Fruit fly (Drosophila melanogaster): ENCODE measurements around the gene MESR3.
A peak's percentile ranks its signal among the peaks of the same experiment; 100 is the strongest.

Gene MESR3

dm6 chr2L:18688646-18689296, 71.7 kb downstream of the MESR3 start, which contains the start of gene msl-1:
TSS of gene msl-1 (minus strand) at chr2L:18688800.
- no peak for TF ChIP-seq noc (tag; optimal IDR thresholded peaks at IDR 0.05)

- TF ChIP-seq noc (tag; optimal IDR thresholded peaks at IDR 0.05) = no peak
Measured at dm6 chr2L:18689376-18689775, 72.3 kb downstream of the MESR3 start, which contains the start of gene CG10336. TSS of gene CG10336 (plus strand) at chr2L:18689528.

DNA sequence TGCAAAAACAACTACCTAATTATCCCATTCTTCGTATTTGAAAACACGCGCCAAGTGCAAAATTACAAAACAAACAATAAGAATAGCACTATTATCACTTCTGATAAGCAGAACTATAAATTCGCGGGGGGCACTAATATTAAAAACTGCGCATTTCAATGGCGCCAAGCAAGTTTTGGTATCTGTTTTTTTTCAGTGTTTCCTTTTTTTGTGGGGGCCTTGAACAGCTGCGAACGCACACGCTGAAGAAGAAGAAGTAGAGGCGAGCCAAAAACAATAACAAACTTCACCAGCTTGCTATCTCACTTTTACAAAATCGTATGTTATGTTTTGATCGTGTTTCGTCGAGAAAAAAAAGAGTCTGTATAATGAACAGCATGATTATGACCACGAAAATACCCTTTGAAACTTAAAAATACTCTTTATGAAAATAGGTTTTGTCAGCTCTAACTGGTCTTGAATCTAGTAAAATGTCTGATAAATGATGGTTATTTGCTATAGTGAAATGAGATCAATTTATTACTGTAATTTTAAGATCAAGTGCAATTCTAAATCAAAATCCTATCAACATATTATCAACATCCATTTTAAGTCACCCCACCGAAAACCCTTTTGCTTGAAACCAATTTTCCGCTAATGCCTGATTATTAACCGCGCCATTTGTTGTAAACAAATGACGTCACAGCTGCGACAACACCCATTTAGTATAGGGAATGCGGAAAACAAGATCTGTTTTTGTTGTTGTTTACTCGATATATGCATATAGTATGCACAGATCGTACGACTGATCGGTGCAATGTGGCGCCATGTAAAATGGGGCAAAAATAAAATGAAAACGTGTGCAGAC, 77.0 kb downstream of the MESR3 start:
- peak; percentile 77 for TF ChIP-seq noc (tag; optimal IDR thresholded peaks at IDR 0.05)

DNA sequence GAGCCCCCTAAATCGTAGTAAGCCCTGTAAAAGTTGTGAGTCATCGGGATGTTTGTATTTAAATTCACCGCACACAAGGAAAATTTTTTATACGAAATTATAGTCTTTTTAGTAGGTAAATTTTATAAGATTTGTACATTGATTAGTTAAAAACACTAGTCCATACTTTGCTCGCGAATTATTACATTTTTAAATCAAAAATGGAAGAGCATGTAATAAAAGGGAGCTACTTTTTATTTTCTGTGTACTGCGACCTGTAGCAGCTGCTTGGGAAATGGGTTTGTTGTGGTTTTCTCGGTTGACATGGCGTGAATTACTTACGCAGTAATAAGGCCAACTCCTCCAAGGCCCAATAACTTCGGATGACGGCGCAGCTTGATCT, 77.7 kb downstream of the MESR3 start:
- TF ChIP-seq noc (tag; optimal IDR thresholded peaks at IDR 0.05) = no peak

DNA sequence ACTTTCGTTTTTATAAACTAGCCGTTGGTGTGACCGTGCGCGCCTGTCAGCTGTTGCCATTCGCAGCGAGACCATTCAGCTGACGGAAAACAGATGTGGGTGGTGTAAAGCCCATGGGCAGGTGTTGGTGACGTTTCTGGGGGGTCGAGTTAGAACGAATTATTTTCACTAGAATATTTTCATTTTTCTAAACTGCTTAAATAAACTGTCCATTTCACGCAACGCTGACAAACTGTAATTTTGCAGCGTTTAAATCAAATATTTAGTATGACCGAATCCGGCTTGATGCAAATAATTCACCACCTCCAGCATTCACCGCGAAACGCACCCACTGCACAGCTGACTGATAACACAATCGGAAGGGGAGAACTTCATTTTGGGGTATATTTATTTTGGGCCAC, 78.3 kb downstream of the MESR3 start, which contains the start of the genes CG10383 and CG10338:
TSS of gene CG10383 (minus strand) at position 199 of the 401 bp plus-strand sequence.
TSS of gene CG10338 (plus strand) at position 261 of the 401 bp plus-strand sequence.
- peak; percentile 87 for TF ChIP-seq noc (tag; optimal IDR thresholded peaks at IDR 0.05)

DNA sequence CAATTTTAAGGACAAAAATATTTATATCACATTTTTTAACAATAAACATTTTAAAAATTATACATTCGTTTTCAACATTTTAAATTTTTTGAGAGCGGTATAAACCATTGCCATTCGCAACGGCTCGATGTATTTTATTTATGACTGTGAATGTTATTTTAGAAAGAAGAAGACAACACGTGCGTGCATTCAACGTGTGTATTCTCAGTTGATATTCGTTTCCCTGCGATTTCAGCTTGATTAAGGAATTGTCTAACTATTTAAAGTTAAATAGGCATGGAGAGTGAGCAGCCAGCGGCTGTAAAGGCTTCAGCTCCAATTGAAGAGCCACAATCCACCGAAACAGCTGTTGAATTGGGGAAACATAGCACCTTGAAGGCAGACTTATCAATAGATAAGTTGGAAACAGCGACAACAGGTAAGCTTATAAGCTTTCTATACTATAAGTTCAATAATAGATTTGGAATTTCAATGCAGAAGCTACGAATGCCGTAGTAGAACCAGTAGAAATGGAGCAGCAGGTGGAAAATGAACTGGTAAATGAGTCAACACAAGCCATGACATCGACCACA, 81.6 kb downstream of the MESR3 start, which contains the start of gene CG10341:
TSS of gene CG10341 (plus strand) at position 156 of the 572 bp plus-strand sequence.
- TF ChIP-seq noc (tag; optimal IDR thresholded peaks at IDR 0.05) = no peak

DNA sequence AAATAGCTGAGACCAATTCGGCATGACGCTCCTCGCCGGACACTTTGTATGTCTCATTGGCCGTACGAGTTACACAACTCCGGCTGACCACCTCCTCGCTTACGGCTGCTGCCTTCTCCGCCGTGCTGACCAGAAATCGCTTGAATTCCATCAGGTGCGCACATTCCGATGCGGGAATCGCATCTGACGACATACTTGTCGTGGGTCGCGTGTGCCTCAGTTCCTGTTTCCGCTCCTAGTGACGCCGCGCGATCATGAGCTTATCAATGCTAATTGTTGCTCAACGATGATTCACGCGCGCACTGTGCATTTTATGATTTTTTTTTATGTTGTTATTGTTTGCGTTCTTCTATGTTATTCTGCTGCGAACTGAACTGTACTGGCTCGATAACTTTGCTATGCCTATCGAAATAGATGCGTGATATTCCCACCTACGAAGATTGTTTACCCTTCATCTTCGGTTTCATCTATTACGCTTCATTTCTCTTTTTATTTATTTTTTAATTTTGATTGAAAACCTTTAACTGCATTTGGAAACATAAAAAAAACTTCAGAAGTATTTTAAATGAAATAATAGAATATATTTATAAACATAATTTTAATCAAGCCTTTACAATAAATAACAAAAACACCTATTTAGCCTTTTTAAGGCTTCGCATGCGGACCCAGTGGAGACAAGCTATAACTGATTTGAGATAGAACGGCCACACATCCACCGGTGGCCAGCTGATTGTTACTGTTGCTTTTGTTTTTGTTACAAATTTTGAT, 85.8 kb downstream of the MESR3 start, which contains the start of the genes CG10376 and CG10343:
TSS of gene CG10376 (minus strand) at position 385 of the 768 bp plus-strand sequence.
TSS of gene CG10343 (plus strand) at position 753 of the 768 bp plus-strand sequence.
- TF ChIP-seq noc (tag; optimal IDR thresholded peaks at IDR 0.05) = peak; percentile 85

DNA sequence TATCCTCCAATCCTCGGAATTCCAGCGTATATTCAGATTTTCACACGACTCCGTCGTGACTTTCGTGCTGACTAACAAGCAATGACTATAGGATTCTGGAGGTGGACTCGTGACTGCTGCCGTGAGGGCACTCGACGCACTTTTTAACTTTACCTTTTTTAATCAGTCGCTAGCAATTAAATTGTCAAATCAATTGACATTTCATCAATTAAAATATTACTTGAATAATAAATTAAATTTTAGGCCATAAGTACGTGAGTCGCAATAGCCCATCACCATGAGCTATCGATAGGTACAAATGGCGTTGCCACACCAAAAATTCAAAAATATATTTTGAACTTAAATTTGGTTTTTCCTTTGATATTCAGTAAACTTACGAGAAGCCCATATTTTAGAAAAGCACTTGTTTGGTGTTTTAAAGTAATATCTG, 88.6 kb downstream of the MESR3 start, which contains the start of gene Jwa:
TSS of gene Jwa (minus strand) at position 87 of the 430 bp plus-strand sequence.
- peak; percentile 93 for TF ChIP-seq noc (tag; optimal IDR thresholded peaks at IDR 0.05)

dm6 chr2L:18707844-18708238, 90.8 kb downstream of the MESR3 start:
- TF ChIP-seq noc (tag; optimal IDR thresholded peaks at IDR 0.05) = no peak

DNA sequence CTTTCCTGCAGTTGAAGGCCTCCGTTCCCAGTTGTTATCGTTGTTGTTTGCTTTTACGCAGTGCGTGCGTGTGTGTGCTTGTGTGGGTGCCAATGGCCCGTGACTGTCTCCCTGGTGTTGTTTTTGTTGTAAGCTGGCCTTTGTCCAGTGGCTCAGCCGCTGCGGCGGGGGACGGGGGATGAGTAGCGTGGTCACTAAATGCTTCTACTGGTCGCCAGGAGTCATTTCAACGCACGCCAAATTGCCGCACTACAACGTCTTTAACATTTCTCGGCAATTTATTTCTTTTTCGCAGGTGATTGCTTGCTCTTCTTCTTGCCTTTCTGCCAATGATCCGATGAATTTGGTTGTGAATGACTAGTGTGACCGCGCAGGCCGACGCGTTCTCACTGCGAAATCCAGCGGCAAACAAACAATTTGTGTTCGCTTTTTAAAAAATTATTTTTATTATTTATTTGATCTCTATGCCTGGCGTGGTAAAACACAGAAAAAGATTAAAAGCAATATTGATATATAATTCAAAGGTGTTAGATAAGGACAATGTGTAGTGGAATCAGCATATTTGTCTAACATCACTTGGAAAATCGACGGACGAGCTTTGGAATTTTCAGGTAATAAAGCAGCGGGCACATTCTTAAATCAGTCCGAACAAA, 91.3 kb downstream of the MESR3 start, which contains the start of the genes Faf2 and Grip71:
TSS of gene Faf2 (minus strand) at position 450 of the 653 bp plus-strand sequence.
TSS of gene Grip71 (plus strand) at position 608 of the 653 bp plus-strand sequence.
- peak; percentile 46 for TF ChIP-seq noc (tag; optimal IDR thresholded peaks at IDR 0.05)
